Fruit fly (Drosophila melanogaster) ovary, adult (tissue): ENCODE data around the gene Jupiter.

Source experiments
- CG17801 ChIP-seq: fragments of 200-800 bp; optimal IDR thresholded peaks from 2 replicates; lab custom pipeline; 2019; ENCODE audit warnings: missing biosample characterization, mild to moderate bottlenecking, missing genetic modification characterization, moderate library complexity; ENCODE audit not compliant: partially characterized antibody

Gene Jupiter

dm6 chr3R:11604654-11605436 lies 14.9 kb downstream of the Jupiter start:
- peak; percentile 58 for TF ChIP-seq CG17801 (GFP tag; lab: Kevin White, UChicago)

- no peak for TF ChIP-seq CG17801 (GFP tag; lab: Kevin White, UChicago)
These were observed 16.6 kb downstream of the Jupiter start for dm6 chr3R:11603136-11603535.

dm6 chr3R:11595523-11595922 lies 24.2 kb downstream of the Jupiter start:
- no peak for TF ChIP-seq CG17801 (GFP tag; lab: Kevin White, UChicago)

dm6 chr3R:11589764-11590358 lies 29.8 kb downstream of the Jupiter start, which contains the start of gene CG6791:
Gene CG6791 (minus strand): TSS chr3R:11590146.
- TF ChIP-seq CG17801 (GFP tag; lab: Kevin White, UChicago) = peak; percentile 46

- TF ChIP-seq CG17801 (GFP tag; lab: Kevin White, UChicago) = peak; percentile 82
These were observed 37.5 kb downstream of the Jupiter start for dm6 chr3R:11582253-11582589.

- peak; percentile 14 for TF ChIP-seq CG17801 (GFP tag; lab: Kevin White, UChicago)
These were observed 38.1 kb downstream of the Jupiter start, which contains the start of gene wkd for dm6 chr3R:11581340-11582252. Gene wkd (plus strand): TSS chr3R:11581576.

- TF ChIP-seq CG17801 (GFP tag; lab: Kevin White, UChicago) = no peak
These were observed 41.1 kb downstream of the Jupiter start, which contains the start of the genes CG6790 and CG5342 for dm6 chr3R:11578645-11579044. Gene CG6790 (minus strand): TSS chr3R:11578745. Gene CG5342 (plus strand): TSS chr3R:11578826.

dm6 chr3R:11571408-11571807 lies 48.3 kb downstream of the Jupiter start:
- no peak for TF ChIP-seq CG17801 (GFP tag; lab: Kevin White, UChicago)

dm6 chr3R:11569993-11570392 lies 49.7 kb downstream of the Jupiter start:
- TF ChIP-seq CG17801 (GFP tag; lab: Kevin White, UChicago) = no peak

dm6 chr3R:11568873-11569450 lies 50.7 kb downstream of the Jupiter start, which contains the start of gene Mrp4:
Gene Mrp4 (plus strand): TSS chr3R:11569250.
- peak; percentile 78 for TF ChIP-seq CG17801 (GFP tag; lab: Kevin White, UChicago)

- peak; percentile 91 for TF ChIP-seq CG17801 (GFP tag; lab: Kevin White, UChicago)
These were observed 52.7 kb downstream of the Jupiter start, which contains the start of the genes fabp and sea for dm6 chr3R:11566769-11567570. Gene fabp (minus strand): TSS chr3R:11567054. Gene sea (minus strand): TSS chr3R:11567054.

- TF ChIP-seq CG17801 (GFP tag; lab: Kevin White, UChicago) = no peak
These were observed 54.8 kb downstream of the Jupiter start for dm6 chr3R:11564792-11565402.

- no peak for TF ChIP-seq CG17801 (GFP tag; lab: Kevin White, UChicago)
These were observed 56.6 kb downstream of the Jupiter start for dm6 chr3R:11563147-11563546.
